Worm (Caenorhabditis elegans) whole organism, L2 larva: ENCODE data around the gene col-84.

Experiments
- C34F6.9 ChIP-seq: fragments of 150-350 bp; optimal IDR thresholded peaks from 2 replicates; lab custom pipeline; 2014; ENCODE audit warnings: missing biosample characterization, missing genetic modification characterization
- Y55F3AM.14 ChIP-seq: fragments of 200-800 bp; sonication (Bioruptor generic); optimal IDR thresholded peaks from 2 replicates; lab custom pipeline; 2018; ENCODE audit warnings: mild to moderate bottlenecking, missing genetic modification characterization, missing compliant biosample characterization
- ama-1 ChIP-seq: fragments of 150-350 bp; optimal IDR thresholded peaks from 2 replicates; lab custom pipeline; 2018; ENCODE audit warnings: inconsistent platforms
- blmp-1 ChIP-seq: sonication (generic microtip); optimal IDR thresholded peaks from 2 replicates; lab custom pipeline; 2017; ENCODE audit warnings: missing genetic modification characterization, mild to moderate bottlenecking, missing compliant biosample characterization, antibody characterized with exemption, moderate library complexity; ENCODE audit not compliant: insufficient read depth
- ceh-16 ChIP-seq: fragments of 150-350 bp; optimal IDR thresholded peaks from 2 replicates; lab custom pipeline; 2014; ENCODE audit warnings: missing biosample characterization, missing genetic modification characterization
- ceh-82 ChIP-seq: fragments of 150-350 bp; optimal IDR thresholded peaks from 2 replicates; lab custom pipeline; 2014; ENCODE audit warnings: missing biosample characterization, missing genetic modification characterization
- egl-27 ChIP-seq: sonication (generic microtip); optimal IDR thresholded peaks from 3 replicates; lab custom pipeline; 2017; ENCODE audit warnings: missing biosample characterization, missing genetic modification reagents, missing genetic modification characterization
- elt-1 ChIP-seq: fragments of 150-350 bp; optimal IDR thresholded peaks from 2 replicates; lab custom pipeline; 2014; ENCODE audit warnings: missing biosample characterization, missing genetic modification characterization
- elt-3 ChIP-seq: sonication (generic microtip); optimal IDR thresholded peaks from 2 replicates; lab custom pipeline; 2017; ENCODE audit warnings: missing biosample characterization, missing genetic modification characterization
- gmeb-1 ChIP-seq: fragments of 150-350 bp; optimal IDR thresholded peaks from 2 replicates; lab custom pipeline; 2014; ENCODE audit warnings: missing biosample characterization, missing genetic modification characterization
- lin-11 ChIP-seq: fragments of 150-350 bp; sonication (generic microtip); optimal IDR thresholded peaks from 2 replicates; lab custom pipeline; 2014; ENCODE audit warnings: missing biosample characterization, missing genetic modification characterization, inconsistent platforms, mixed read lengths
- lin-13 ChIP-seq: fragments of 150-350 bp; optimal IDR thresholded peaks from 2 replicates; lab custom pipeline; 2014; ENCODE audit warnings: missing biosample characterization, missing genetic modification reagents, missing genetic modification characterization
- lin-39 ChIP-seq: fragments of 150-350 bp; optimal IDR thresholded peaks from 2 replicates; lab custom pipeline; 2014; ENCODE audit warnings: missing biosample characterization, missing genetic modification reagents, missing genetic modification characterization
- mab-5 ChIP-seq: fragments of 150-350 bp; optimal IDR thresholded peaks from 2 replicates; lab custom pipeline; 2014; ENCODE audit warnings: missing biosample characterization, missing genetic modification characterization
- mdl-1 ChIP-seq, 2 experiments: fragments of 150-350 bp in 1 of 2; sonication (generic microtip) in 1 of 2; optimal IDR thresholded peaks; 2 replicates each; lab custom pipeline; 2017; ENCODE audit warnings: missing biosample characterization in 2 of 2, missing genetic modification characterization in 2 of 2
- nhr-12 ChIP-seq: fragments of 150-350 bp; optimal IDR thresholded peaks from 2 replicates; lab custom pipeline; 2014; ENCODE audit warnings: missing biosample characterization, missing genetic modification characterization
- nhr-129 ChIP-seq: fragments of 150-350 bp; optimal IDR thresholded peaks from 2 replicates; lab custom pipeline; 2014; ENCODE audit warnings: missing biosample characterization, missing genetic modification characterization
- nhr-23 ChIP-seq: fragments of 150-350 bp; optimal IDR thresholded peaks from 2 replicates; lab custom pipeline; 2014; ENCODE audit warnings: missing biosample characterization, missing genetic modification reagents, missing genetic modification characterization
- nhr-237 ChIP-seq: fragments of 150-350 bp; optimal IDR thresholded peaks from 2 replicates; lab custom pipeline; 2014; ENCODE audit warnings: missing biosample characterization, missing genetic modification characterization
- nhr-25 ChIP-seq: fragments of 150-350 bp; sonication (generic microtip); optimal IDR thresholded peaks from 3 replicates; lab custom pipeline; 2014; ENCODE audit warnings: missing biosample characterization, missing genetic modification characterization
- nhr-6 ChIP-seq: fragments of 150-350 bp; optimal IDR thresholded peaks from 2 replicates; lab custom pipeline; 2014; ENCODE audit warnings: missing biosample characterization, missing genetic modification characterization
- nhr-77 ChIP-seq: fragments of 150-350 bp; optimal IDR thresholded peaks from 2 replicates; lab custom pipeline; 2014; ENCODE audit warnings: missing biosample characterization, missing genetic modification characterization
- peb-1 ChIP-seq: fragments of 150-350 bp; optimal IDR thresholded peaks from 2 replicates; lab custom pipeline; 2014; ENCODE audit warnings: missing biosample characterization, missing genetic modification characterization
- skn-1 ChIP-seq: sonication (generic microtip); optimal IDR thresholded peaks from 2 replicates; lab custom pipeline; 2017; ENCODE audit warnings: missing biosample characterization, missing genetic modification characterization
- sma-3 ChIP-seq: sonication (generic microtip); optimal IDR thresholded peaks from 2 replicates; lab custom pipeline; 2016; ENCODE audit warnings: missing genetic modification reagents, missing genetic modification characterization, missing compliant biosample characterization
- sma-9 ChIP-seq, 2 experiments: fragments of 150-350 bp in 1 of 2; sonication (generic microtip) in 1 of 2; optimal IDR thresholded peaks; 2 replicates each; lab custom pipeline; 2014 to 2016; ENCODE audit warnings: missing genetic modification characterization in 2 of 2, mild to moderate bottlenecking in 1 of 2, missing biosample characterization in 1 of 2, missing compliant biosample characterization in 1 of 2, missing genetic modification reagents in 1 of 2, moderate library complexity in 1 of 2
- snpc-4 ChIP-seq: fragments of 150-350 bp; optimal IDR thresholded peaks from 2 replicates; lab custom pipeline; 2014; ENCODE audit warnings: missing biosample characterization, missing genetic modification characterization
- unc-55 ChIP-seq: fragments of 150-350 bp; sonication (generic microtip); optimal IDR thresholded peaks from 3 replicates; lab custom pipeline; 2014; ENCODE audit warnings: missing biosample characterization, missing genetic modification reagents, missing genetic modification characterization
- zag-1 ChIP-seq: fragments of 150-350 bp; optimal IDR thresholded peaks from 2 replicates; lab custom pipeline; 2014; ENCODE audit warnings: missing biosample characterization, missing genetic modification characterization
- ztf-1 ChIP-seq: fragments of 200-800 bp; sonication (Bioruptor generic); conservative IDR thresholded peaks from 2 replicates; pipeline ENCODE4 v1.3.6; 2022; ENCODE audit warnings: missing genetic modification characterization, missing compliant biosample characterization
- ztf-11 ChIP-seq: sonication (generic microtip); optimal IDR thresholded peaks from 2 replicates; lab custom pipeline; 2017; ENCODE audit warnings: missing biosample characterization, missing genetic modification characterization
- ztf-4 ChIP-seq: fragments of 150-350 bp; optimal IDR thresholded peaks from 2 replicates; lab custom pipeline; 2014; ENCODE audit warnings: missing biosample characterization, missing genetic modification characterization

The col-84 gene

ce11 chrII:11889420-11890075 lies 21.2 kb downstream of the col-84 start:
- TF ChIP-seq ama-1 (lab: Kevin White, UChicago) (no peak), ceh-16 (tag; lab: Kevin White, UChicago) (no peak), C34F6.9 (no peak), nhr-77 (tag; lab: Kevin White, UChicago) (no peak), nhr-25 (tag; lab: Kevin White, UChicago) (peak; percentile 42), ztf-4 (tag; lab: Kevin White, UChicago) (no peak), sma-3 (GFP tag; lab: Kevin White, UChicago) (peak; percentile 25), nhr-129 (no peak)
- TF ChIP-seq, all 48 proteins: peak for 2

ce11 chrII:11890596-11890995 lies 22.3 kb downstream of the col-84 start:
- TF ChIP-seq skn-1 (tag; lab: Kevin White, UChicago): no peak
- TF ChIP-seq ztf-1 (GFP tag; lab: Robert Waterston, UW): no peak
- no peak for TF ChIP-seq nhr-23 (tag; lab: Kevin White, UChicago)
- TF ChIP-seq ztf-4 (tag; lab: Kevin White, UChicago): no peak
- no peak for TF ChIP-seq lin-13 (GFP tag; lab: Kevin White, UChicago)
- no peak for TF ChIP-seq sma-3 (GFP tag; lab: Kevin White, UChicago)
- no peak for TF ChIP-seq zag-1 (tag; lab: Kevin White, UChicago)
- no peak for TF ChIP-seq nhr-129
- no peak for TF ChIP-seq ceh-16 (tag; lab: Kevin White, UChicago)
- TF ChIP-seq nhr-12 (tag; lab: Kevin White, UChicago): no peak
- TF ChIP-seq, all 48 proteins: peak for 0

DNA sequence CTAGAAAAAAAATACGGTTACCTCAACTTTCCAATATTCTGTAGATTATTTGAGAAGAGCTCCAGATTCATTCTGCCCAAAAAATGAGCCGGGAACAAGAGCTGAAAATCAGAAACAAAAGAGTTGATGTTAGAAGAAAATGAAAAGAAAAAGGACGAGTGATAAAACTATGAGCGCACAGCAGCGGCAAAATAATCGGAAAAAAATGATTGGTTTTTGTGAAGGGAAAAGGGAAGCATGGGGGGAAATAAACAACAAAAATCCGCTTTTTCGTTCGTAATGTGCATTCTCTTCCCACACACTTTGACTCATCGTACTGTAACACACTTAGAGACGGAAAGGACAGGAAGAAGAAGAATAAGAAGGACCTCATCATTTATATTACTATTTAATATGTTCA lies 25.0 kb downstream of the col-84 start, which contains the start of gene ZK930.2:
TSS of gene ZK930.2 (minus strand) at position 101 of the 400 bp plus-strand sequence.
- TF ChIP-seq skn-1 (tag; lab: Kevin White, UChicago): no peak
- TF ChIP-seq gmeb-1 (tag; lab: Kevin White, UChicago): no peak
- no peak for TF ChIP-seq nhr-129
- TF ChIP-seq unc-55 (GFP tag; lab: Kevin White, UChicago): no peak
- no peak for TF ChIP-seq mdl-1 (tag; optimal IDR thresholded peaks at IDR 0.05; lab: Kevin White, UChicago)
- no peak for TF ChIP-seq nhr-6
- no peak for TF ChIP-seq elt-1 (tag; lab: Kevin White, UChicago)
- no peak for TF ChIP-seq elt-3
- no peak for TF ChIP-seq nhr-237 (tag; lab: Kevin White, UChicago)
- TF ChIP-seq ztf-4 (tag; lab: Kevin White, UChicago): no peak
- TF ChIP-seq ztf-11 (tag; lab: Kevin White, UChicago): no peak
- TF ChIP-seq nhr-25 (tag; lab: Kevin White, UChicago): no peak
- no peak for TF ChIP-seq peb-1 (tag; lab: Kevin White, UChicago)
- no peak for TF ChIP-seq blmp-1
- TF ChIP-seq lin-39 (tag; lab: Kevin White, UChicago): no peak
- no peak for TF ChIP-seq sma-3 (GFP tag; lab: Kevin White, UChicago)
- TF ChIP-seq snpc-4 (tag; lab: Kevin White, UChicago): no peak
- TF ChIP-seq zag-1 (tag; lab: Kevin White, UChicago): no peak
- no peak for TF ChIP-seq nhr-77 (tag; lab: Kevin White, UChicago)

DNA sequence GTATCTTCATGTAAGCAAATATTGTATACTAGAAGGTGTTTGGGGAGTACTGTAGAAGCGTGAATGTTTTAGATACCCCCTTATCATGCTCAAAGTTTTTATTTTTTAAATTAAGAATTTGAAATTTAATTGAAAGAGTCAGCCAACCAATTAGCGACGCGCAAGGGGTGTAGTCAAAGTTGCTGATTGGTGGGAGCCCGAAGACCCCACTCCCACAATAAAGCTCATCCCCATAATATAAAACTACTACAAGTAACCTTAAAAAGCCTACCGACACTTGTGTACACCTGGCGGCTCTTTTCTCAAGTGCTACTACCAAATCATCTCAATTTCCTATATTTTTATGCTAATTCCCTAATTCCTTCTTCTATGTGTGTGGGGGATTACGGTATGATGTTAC lies 31.4 kb downstream of the col-84 start:
- TF ChIP-seq peb-1 (tag; lab: Kevin White, UChicago): no peak
- TF ChIP-seq lin-13 (GFP tag; lab: Kevin White, UChicago): no peak
- no peak for TF ChIP-seq blmp-1
- no peak for TF ChIP-seq nhr-237 (tag; lab: Kevin White, UChicago)
- no peak for TF ChIP-seq C34F6.9
- TF ChIP-seq nhr-6: no peak

- no peak for TF ChIP-seq Y55F3AM.14 (GFP tag; lab: Kevin White, UChicago)
- TF ChIP-seq ceh-82 (tag; lab: Kevin White, UChicago): no peak
- TF ChIP-seq nhr-12 (tag; lab: Kevin White, UChicago): no peak
- TF ChIP-seq nhr-6: no peak
- no peak for TF ChIP-seq sma-9 (GFP tag; optimal IDR thresholded peaks at IDR 0.05; lab: Kevin White, UChicago)
- TF ChIP-seq sma-9 (tag; optimal IDR thresholded peaks at IDR 0.05; lab: Kevin White, UChicago): no peak
- no peak for TF ChIP-seq mab-5 (tag; lab: Kevin White, UChicago)
- no peak for TF ChIP-seq unc-55 (GFP tag; lab: Kevin White, UChicago)
- TF ChIP-seq egl-27 (tag; lab: Kevin White, UChicago): no peak
- TF ChIP-seq lin-11 (tag; lab: Kevin White, UChicago): no peak
- TF ChIP-seq zag-1 (tag; lab: Kevin White, UChicago): no peak
- TF ChIP-seq ama-1 (lab: Kevin White, UChicago): no peak
- no peak for TF ChIP-seq elt-1 (tag; lab: Kevin White, UChicago)
- TF ChIP-seq C34F6.9: no peak
These were observed 32.8 kb downstream of the col-84 start, which contains the start of gene vab-23 for ce11 chrII:11901110-11901509. vab-23 (minus strand) TSS chrII:11901210.
